Worm (Caenorhabditis elegans) whole organism, L3 larva: ENCODE measurements around the gene nrfl-1.
A peak's percentile ranks its signal among the peaks of the same experiment; 100 is the strongest.

Experiments
- R02D3.7 ChIP-seq: fragments of 150-350 bp; optimal IDR thresholded peaks from 2 replicates; lab custom pipeline; 2014; ENCODE audit warnings: missing biosample characterization, missing genetic modification characterization
- ZK546.5 ChIP-seq: sonication (generic microtip); optimal IDR thresholded peaks from 2 replicates; lab custom pipeline; 2017; ENCODE audit warnings: missing biosample characterization, missing genetic modification characterization
- ceh-16 ChIP-seq: sonication (generic microtip); optimal IDR thresholded peaks from 2 replicates; lab custom pipeline; 2017; ENCODE audit warnings: missing biosample characterization, missing genetic modification characterization
- ceh-28 ChIP-seq: fragments of 150-350 bp; optimal IDR thresholded peaks from 2 replicates; lab custom pipeline; 2014; ENCODE audit warnings: missing biosample characterization, missing genetic modification reagents, missing genetic modification characterization
- ceh-82 ChIP-seq: fragments of 150-350 bp; optimal IDR thresholded peaks from 2 replicates; lab custom pipeline; 2014; ENCODE audit warnings: missing biosample characterization, missing genetic modification characterization
- ceh-9 ChIP-seq: sonication (generic microtip); optimal IDR thresholded peaks from 2 replicates; lab custom pipeline; 2018; ENCODE audit warnings: missing biosample characterization, missing genetic modification characterization
- daf-12 ChIP-seq: fragments of 150-350 bp; optimal IDR thresholded peaks from 2 replicates; lab custom pipeline; 2014; ENCODE audit warnings: missing biosample characterization, missing genetic modification reagents, missing genetic modification characterization
- egl-5 ChIP-seq: fragments of 150-350 bp; optimal IDR thresholded peaks from 2 replicates; lab custom pipeline; 2017; ENCODE audit warnings: missing biosample characterization, missing genetic modification reagents, missing genetic modification characterization, inconsistent platforms
- elt-1 ChIP-seq: fragments of 150-350 bp; optimal IDR thresholded peaks from 2 replicates; lab custom pipeline; 2014; ENCODE audit warnings: missing biosample characterization, missing genetic modification characterization
- elt-2 ChIP-seq: sonication (generic microtip); optimal IDR thresholded peaks from 2 replicates; lab custom pipeline; 2016; ENCODE audit warnings: missing genetic modification reagents, mild to moderate bottlenecking, missing genetic modification characterization, missing compliant biosample characterization
- elt-3 ChIP-seq, 3 experiments: fragments of 150-350 bp in 1 of 3; sonication (generic microtip) in 2 of 3; optimal IDR thresholded peaks; 2 replicates in 2 of 3; 4 replicates in 1 of 3; lab custom pipeline; 2014 to 2017; ENCODE audit warnings: missing biosample characterization in 3 of 3, missing genetic modification characterization in 3 of 3
- fkh-10 ChIP-seq: sonication (generic microtip); optimal IDR thresholded peaks from 2 replicates; lab custom pipeline; 2017; ENCODE audit warnings: missing biosample characterization, missing genetic modification reagents, missing genetic modification characterization
- hmg-11 ChIP-seq: sonication (generic microtip); optimal IDR thresholded peaks from 2 replicates; lab custom pipeline; 2016; ENCODE audit warnings: missing genetic modification characterization, missing compliant biosample characterization
- jun-1 ChIP-seq: fragments of 150-350 bp; optimal IDR thresholded peaks from 2 replicates; lab custom pipeline; 2014; ENCODE audit warnings: missing biosample characterization, missing genetic modification reagents, missing genetic modification characterization
- lin-15B ChIP-seq: fragments of 150-350 bp; optimal IDR thresholded peaks from 2 replicates; lab custom pipeline; 2014; ENCODE audit warnings: missing biosample characterization, missing genetic modification characterization
- lin-39 ChIP-seq: fragments of 150-350 bp; optimal IDR thresholded peaks from 2 replicates; lab custom pipeline; 2018; ENCODE audit warnings: missing biosample characterization, missing genetic modification reagents, missing genetic modification characterization
- lsy-12 ChIP-seq: sonication (generic microtip); optimal IDR thresholded peaks from 2 replicates; lab custom pipeline; 2016; ENCODE audit warnings: mild to moderate bottlenecking, missing genetic modification characterization, missing compliant biosample characterization
- mdl-1 ChIP-seq: fragments of 150-350 bp; optimal IDR thresholded peaks from 2 replicates; lab custom pipeline; 2014; ENCODE audit warnings: missing biosample characterization, missing genetic modification characterization
- mml-1 ChIP-seq: fragments of 150-350 bp; sonication (generic microtip); optimal IDR thresholded peaks from 3 replicates; lab custom pipeline; 2014; ENCODE audit warnings: missing biosample characterization, missing genetic modification characterization
- nfya-1 ChIP-seq: sonication (generic microtip); optimal IDR thresholded peaks from 2 replicates; lab custom pipeline; 2017; ENCODE audit warnings: missing genetic modification characterization, mild to moderate bottlenecking, missing compliant biosample characterization, antibody characterized with exemption, moderate library complexity; ENCODE audit not compliant: insufficient read depth
- nhr-11 ChIP-seq: fragments of 150-350 bp; optimal IDR thresholded peaks from 2 replicates; lab custom pipeline; 2014; ENCODE audit warnings: missing biosample characterization, missing genetic modification characterization
- nhr-12 ChIP-seq: fragments of 150-350 bp; optimal IDR thresholded peaks from 2 replicates; lab custom pipeline; 2014; ENCODE audit warnings: missing biosample characterization, missing genetic modification characterization
- nhr-23 ChIP-seq: fragments of 150-350 bp; optimal IDR thresholded peaks from 2 replicates; lab custom pipeline; 2014; ENCODE audit warnings: missing biosample characterization, missing genetic modification reagents, missing genetic modification characterization
- nhr-237 ChIP-seq: fragments of 150-350 bp; optimal IDR thresholded peaks from 2 replicates; lab custom pipeline; 2014; ENCODE audit warnings: missing biosample characterization, missing genetic modification characterization
- nhr-25 ChIP-seq: sonication (generic microtip); optimal IDR thresholded peaks from 2 replicates; lab custom pipeline; 2017; ENCODE audit warnings: missing biosample characterization, missing genetic modification characterization
- nhr-28 ChIP-seq: fragments of 150-350 bp; optimal IDR thresholded peaks from 2 replicates; lab custom pipeline; 2014; ENCODE audit warnings: missing biosample characterization, missing genetic modification characterization
- nhr-43 ChIP-seq: sonication (generic microtip); optimal IDR thresholded peaks from 2 replicates; lab custom pipeline; 2016; ENCODE audit warnings: mild to moderate bottlenecking, missing genetic modification characterization, missing compliant biosample characterization; ENCODE audit not compliant: poor library complexity, severe bottlenecking
- nhr-67 ChIP-seq: fragments of 150-350 bp; optimal IDR thresholded peaks from 2 replicates; lab custom pipeline; 2014; ENCODE audit warnings: missing biosample characterization, missing genetic modification characterization
- nhr-76 ChIP-seq: fragments of 150-350 bp; sonication (generic microtip); optimal IDR thresholded peaks from 5 replicates; lab custom pipeline; 2014; ENCODE audit warnings: missing biosample characterization, missing genetic modification characterization
- pha-4 ChIP-seq: fragments of 150-350 bp; optimal IDR thresholded peaks from 2 replicates; lab custom pipeline; 2014; ENCODE audit warnings: missing biosample characterization, missing genetic modification reagents, missing genetic modification characterization
- pqm-1 ChIP-seq: fragments of 150-350 bp; optimal IDR thresholded peaks from 2 replicates; lab custom pipeline; 2017; ENCODE audit warnings: missing biosample characterization, missing genetic modification characterization, inconsistent platforms
- sea-2 ChIP-seq: fragments of 150-350 bp; sonication (generic microtip); optimal IDR thresholded peaks from 4 replicates; lab custom pipeline; 2014; ENCODE audit warnings: missing biosample characterization, missing genetic modification reagents, missing genetic modification characterization
- skn-1 ChIP-seq: fragments of 150-350 bp; optimal IDR thresholded peaks from 2 replicates; lab custom pipeline; 2014; ENCODE audit warnings: missing biosample characterization, missing genetic modification characterization
- snpc-4 ChIP-seq: fragments of 150-350 bp; optimal IDR thresholded peaks from 2 replicates; lab custom pipeline; 2014; ENCODE audit warnings: missing biosample characterization, missing genetic modification characterization
- tbx-2 ChIP-seq: sonication (generic microtip); optimal IDR thresholded peaks from 2 replicates; lab custom pipeline; 2016; ENCODE audit warnings: mild to moderate bottlenecking, missing genetic modification characterization, missing compliant biosample characterization
- unc-39 ChIP-seq: sonication (generic microtip); optimal IDR thresholded peaks from 4 replicates; lab custom pipeline; 2017; ENCODE audit warnings: missing biosample characterization, missing genetic modification characterization
- unc-62 ChIP-seq: fragments of 150-350 bp; sonication (generic microtip); optimal IDR thresholded peaks from 4 replicates; lab custom pipeline; 2014; ENCODE audit warnings: missing biosample characterization, missing genetic modification reagents, missing genetic modification characterization
- ztf-11 ChIP-seq: fragments of 150-350 bp; optimal IDR thresholded peaks from 2 replicates; lab custom pipeline; 2014; ENCODE audit warnings: missing biosample characterization, missing genetic modification characterization
- ztf-4 ChIP-seq: fragments of 150-350 bp; optimal IDR thresholded peaks from 2 replicates; lab custom pipeline; 2014; ENCODE audit warnings: missing biosample characterization, missing genetic modification characterization

The nrfl-1 gene

ce11 chrIV:9118792-9119191 lies at the start of gene nrfl-1:
TSS of gene nrfl-1 (plus strand) at chrIV:9119092.
- TF ChIP-seq sea-2 (no peak), elt-3 (tag; optimal IDR thresholded peaks at IDR 0.05; lab: Kevin White, UChicago) (no peak), nhr-23 (tag; lab: Kevin White, UChicago) (no peak), egl-5 (tag; lab: Kevin White, UChicago) (no peak), ZK546.5 (tag; lab: Kevin White, UChicago) (no peak), snpc-4 (tag; lab: Kevin White, UChicago) (no peak), nfya-1 (tag; lab: Kevin White, UChicago) (no peak), nhr-28 (tag; lab: Kevin White, UChicago) (no peak), ztf-11 (tag; lab: Kevin White, UChicago) (no peak), tbx-2 (tag; lab: Kevin White, UChicago) (no peak), mml-1 (tag; lab: Kevin White, UChicago) (no peak)
- TF ChIP-seq, all 47 proteins: peak for 0

- no peak for TF ChIP-seq elt-1
- TF ChIP-seq mdl-1 (tag; lab: Kevin White, UChicago): no peak
- no peak for TF ChIP-seq unc-39
- TF ChIP-seq nhr-67: no peak
- no peak for TF ChIP-seq nhr-237 (tag; lab: Kevin White, UChicago)
- TF ChIP-seq ceh-9: no peak
- TF ChIP-seq ceh-82 (tag; lab: Kevin White, UChicago): no peak
- no peak for TF ChIP-seq nhr-11 (tag; lab: Kevin White, UChicago)
- TF ChIP-seq nhr-76: no peak
- TF ChIP-seq sea-2: no peak
- TF ChIP-seq hmg-11 (tag; lab: Kevin White, UChicago): no peak
- no peak for TF ChIP-seq ceh-28 (tag; lab: Kevin White, UChicago)
- TF ChIP-seq nhr-25 (tag; lab: Kevin White, UChicago): no peak
- no peak for TF ChIP-seq mml-1 (tag; lab: Kevin White, UChicago)
- no peak for TF ChIP-seq R02D3.7
- no peak for TF ChIP-seq lsy-12 (tag; lab: Kevin White, UChicago)
- TF ChIP-seq daf-12: no peak
- no peak for TF ChIP-seq elt-3 (tag; optimal IDR thresholded peaks at IDR 0.05; lab: Kevin White, UChicago)
- no peak for TF ChIP-seq ztf-4 (tag; lab: Kevin White, UChicago)
- TF ChIP-seq, all 47 proteins: peak for 0
Observed at ce11 chrIV:9069703-9070102, 49.2 kb upstream of the nrfl-1 start, which contains the start of gene nhr-11. TSS of gene nhr-11 (plus strand) at chrIV:9070003.

- TF ChIP-seq pqm-1: peak; percentile 84
- peak; percentile 30 for TF ChIP-seq pha-4 (tag; lab: Kevin White, UChicago)
- TF ChIP-seq hmg-11 (tag; lab: Kevin White, UChicago): no peak
- peak; percentile 82 for TF ChIP-seq elt-2 (tag; lab: Kevin White, UChicago)
- TF ChIP-seq, all 47 proteins: peak for 3
Observed at ce11 chrIV:9070188-9070587, 48.7 kb upstream of the nrfl-1 start.

ce11 chrIV:9074244-9074723 lies 44.6 kb upstream of the nrfl-1 start, which contains the start of gene mppb-1:
TSS of gene mppb-1 (plus strand) at chrIV:9074673.
- no peak for TF ChIP-seq nhr-12 (tag; lab: Kevin White, UChicago)
- no peak for TF ChIP-seq nhr-67
- TF ChIP-seq lin-39 (tag; lab: Kevin White, UChicago): peak; percentile 64
- TF ChIP-seq ceh-28 (tag; lab: Kevin White, UChicago): no peak
- TF ChIP-seq nfya-1 (tag; lab: Kevin White, UChicago): peak; percentile 80
- peak; percentile 42 for TF ChIP-seq hmg-11 (tag; lab: Kevin White, UChicago)
- TF ChIP-seq jun-1: peak; percentile 29
- TF ChIP-seq pqm-1: peak; percentile 9
- TF ChIP-seq nhr-11 (tag; lab: Kevin White, UChicago): no peak
- TF ChIP-seq lin-15B (tag; lab: Kevin White, UChicago): peak; percentile 72
- peak; percentile 96 for TF ChIP-seq nhr-43 (tag; lab: Kevin White, UChicago)
- TF ChIP-seq egl-5 (tag; lab: Kevin White, UChicago): no peak
- peak; percentile 86 for TF ChIP-seq nhr-23 (tag; lab: Kevin White, UChicago)
- TF ChIP-seq pha-4 (tag; lab: Kevin White, UChicago): peak; percentile 79
- no peak for TF ChIP-seq ZK546.5 (tag; lab: Kevin White, UChicago)
- TF ChIP-seq skn-1 (tag; lab: Kevin White, UChicago): no peak
- peak; percentile 71 for TF ChIP-seq fkh-10 (GFP tag; lab: Kevin White, UChicago)
- no peak for TF ChIP-seq ceh-16
- no peak for TF ChIP-seq sea-2
- TF ChIP-seq unc-62 (GFP tag; lab: Kevin White, UChicago): no peak
- TF ChIP-seq lsy-12 (tag; lab: Kevin White, UChicago): peak; percentile 64
- TF ChIP-seq nhr-25 (tag; lab: Kevin White, UChicago): peak; percentile 80
- peak; percentile 78 for TF ChIP-seq snpc-4 (tag; lab: Kevin White, UChicago)
- peak; percentile 35 for TF ChIP-seq elt-2 (tag; lab: Kevin White, UChicago)
- TF ChIP-seq R02D3.7: peak; percentile 54
